Fruit fly (Drosophila melanogaster) whole organism, embryonic: Measurements from ENCODE around the gene dgt2.

ENCODE experiments used
- CG10321 ChIP-seq: fragments of 200-800 bp; sonication (Bioruptor generic); IDR thresholded peaks from 2 replicates; pipeline ENCODE4 v1.3.6; 2022; ENCODE audit warnings: missing biosample characterization, missing genetic modification characterization
- CG11560 ChIP-seq: fragments of 200-800 bp; sonication (Bioruptor generic); IDR thresholded peaks from 3 replicates; pipeline ENCODE4 v1.3.6; 2022; ENCODE audit warnings: missing biosample characterization, missing genetic modification characterization
- CG1233 ChIP-seq: fragments of 200-800 bp; sonication (Bioruptor generic); optimal IDR thresholded peaks from 4 replicates; lab custom pipeline; 2018; ENCODE audit warnings: missing biosample characterization, mild to moderate bottlenecking, missing genetic modification characterization
- CG13624 ChIP-seq: fragments of 200-800 bp; sonication (Bioruptor generic); optimal IDR thresholded peaks from 2 replicates; lab custom pipeline; 2016; ENCODE audit warnings: missing biosample characterization, missing genetic modification characterization
- CG14014 ChIP-seq: fragments of 200-800 bp; sonication (Bioruptor generic); IDR thresholded peaks from 2 replicates; pipeline ENCODE4 v1.3.6; 2022; ENCODE audit warnings: missing biosample characterization, missing genetic modification characterization
- CG15269 ChIP-seq: fragments of 200-800 bp; sonication (Bioruptor generic); optimal IDR thresholded peaks from 2 replicates; lab custom pipeline; 2018; ENCODE audit warnings: missing biosample characterization, mild to moderate bottlenecking, missing genetic modification characterization, moderate library complexity
- CG15696 ChIP-seq: fragments of 200-800 bp; sonication (Bioruptor generic); optimal IDR thresholded peaks from 2 replicates; lab custom pipeline; 2019; ENCODE audit warnings: missing biosample characterization, mild to moderate bottlenecking, missing genetic modification characterization, moderate library complexity
- CG17186 ChIP-seq: fragments of 200-800 bp; sonication (Bioruptor generic); optimal IDR thresholded peaks from 3 replicates; lab custom pipeline; 2017; ENCODE audit warnings: missing biosample characterization, missing genetic modification reagents, missing genetic modification characterization
- CG17612 ChIP-seq: fragments of 200-800 bp; sonication (Bioruptor generic); IDR thresholded peaks from 2 replicates; pipeline ENCODE4 v1.3.6; 2022; ENCODE audit warnings: missing biosample characterization, missing genetic modification characterization
- CG17802 ChIP-seq: fragments of 200-800 bp; sonication (Bioruptor generic); optimal IDR thresholded peaks from 2 replicates; lab custom pipeline; 2018; ENCODE audit warnings: missing biosample characterization, mild to moderate bottlenecking, missing genetic modification characterization, moderate library complexity
- CG1832 ChIP-seq: fragments of 200-800 bp; sonication (Bioruptor generic); optimal IDR thresholded peaks from 2 replicates; lab custom pipeline; 2017; ENCODE audit warnings: missing biosample characterization, mild to moderate bottlenecking, missing genetic modification characterization, inconsistent platforms
- CG18476 ChIP-seq: fragments of 200-800 bp; sonication (Bioruptor generic); optimal IDR thresholded peaks from 2 replicates; lab custom pipeline; 2016; ENCODE audit warnings: missing biosample characterization, mild to moderate bottlenecking, missing genetic modification characterization
- CG18764 ChIP-seq: fragments of 200-800 bp; sonication (Bioruptor generic); optimal IDR thresholded peaks from 3 replicates; lab custom pipeline; 2016; ENCODE audit warnings: missing biosample characterization, missing genetic modification characterization
- CG2202 ChIP-seq: fragments of 200-800 bp; sonication (Bioruptor generic); optimal IDR thresholded peaks from 2 replicates; lab custom pipeline; 2018; ENCODE audit warnings: missing biosample characterization, mild to moderate bottlenecking, missing genetic modification characterization
- CG3407 ChIP-seq: fragments of 200-800 bp; sonication (Bioruptor generic); optimal IDR thresholded peaks from 2 replicates; lab custom pipeline; 2018; ENCODE audit warnings: missing biosample characterization, mild to moderate bottlenecking, missing genetic modification characterization
- CG3838 ChIP-seq: fragments of 200-800 bp; sonication (Bioruptor generic); optimal IDR thresholded peaks from 3 replicates; lab custom pipeline; 2016; ENCODE audit warnings: missing biosample characterization, missing genetic modification characterization
- CG4424 ChIP-seq: fragments of 200-800 bp; sonication (Bioruptor generic); optimal IDR thresholded peaks from 3 replicates; lab custom pipeline; 2016; ENCODE audit warnings: missing biosample characterization, missing genetic modification characterization
- CG6689 ChIP-seq: fragments of 200-800 bp; sonication (Bioruptor generic); IDR thresholded peaks from 2 replicates; pipeline ENCODE4 v1.3.6; 2022; ENCODE audit warnings: missing biosample characterization, missing genetic modification characterization
- CG6791 ChIP-seq: fragments of 200-800 bp; sonication (Bioruptor generic); IDR thresholded peaks from 3 replicates; pipeline ENCODE4 v1.3.6; 2022; ENCODE audit warnings: missing biosample characterization, missing genetic modification characterization; ENCODE audit not compliant: partially characterized antibody
- CG6813 ChIP-seq: fragments of 200-800 bp; sonication (Bioruptor generic); optimal IDR thresholded peaks from 2 replicates; lab custom pipeline; 2017; ENCODE audit warnings: missing biosample characterization, missing genetic modification characterization, mild to moderate bottlenecking, moderate library complexity, missing genetic modification reagents
- CG7357 ChIP-seq: fragments of 200-800 bp; sonication (Bioruptor generic); IDR thresholded peaks from 3 replicates; pipeline ENCODE4 v1.3.6; 2022; ENCODE audit warnings: missing biosample characterization, missing genetic modification characterization
- CG7839 ChIP-seq: fragments of 200-800 bp; sonication (Bioruptor generic); optimal IDR thresholded peaks from 3 replicates; lab custom pipeline; 2018; ENCODE audit warnings: missing biosample characterization, mild to moderate bottlenecking, missing genetic modification characterization, moderate library complexity
- CG7963 ChIP-seq: fragments of 200-800 bp; sonication (Bioruptor generic); IDR thresholded peaks from 3 replicates; pipeline ENCODE4 v1.3.6; 2022; ENCODE audit warnings: missing biosample characterization, missing genetic modification characterization; ENCODE audit not compliant: partially characterized antibody
- CG9215 ChIP-seq: fragments of 200-800 bp; sonication (Bioruptor generic); IDR thresholded peaks from 2 replicates; pipeline ENCODE4 v1.3.6; 2022; ENCODE audit warnings: missing biosample characterization, missing genetic modification characterization
- CG9797 ChIP-seq: fragments of 200-800 bp; sonication (Bioruptor generic); optimal IDR thresholded peaks from 3 replicates; lab custom pipeline; 2018; ENCODE audit warnings: missing biosample characterization, mild to moderate bottlenecking, missing genetic modification characterization
- Dbx ChIP-seq: fragments of 200-800 bp; sonication (Bioruptor generic); IDR thresholded peaks from 3 replicates; pipeline ENCODE4 v1.3.6; 2022; ENCODE audit warnings: missing biosample characterization, missing genetic modification characterization
- Dref ChIP-seq: fragments of 200-800 bp; sonication (Bioruptor generic); IDR thresholded peaks from 2 replicates; pipeline ENCODE4 v1.3.6; 2022; ENCODE audit warnings: missing biosample characterization, missing genetic modification characterization
- H15 ChIP-seq: fragments of 200-800 bp; sonication (Bioruptor generic); IDR thresholded peaks from 3 replicates; pipeline ENCODE4 v1.3.6; 2022; ENCODE audit warnings: missing biosample characterization, missing genetic modification characterization
- MTF-1 ChIP-seq: fragments of 200-800 bp; sonication (Bioruptor generic); optimal IDR thresholded peaks from 2 replicates; lab custom pipeline; 2018; ENCODE audit warnings: missing biosample characterization, mild to moderate bottlenecking, missing genetic modification characterization, borderline replicate concordance
- Vsx1 ChIP-seq: fragments of 200-800 bp; sonication (Bioruptor generic); optimal IDR thresholded peaks from 2 replicates; lab custom pipeline; 2017; ENCODE audit warnings: missing biosample characterization, mild to moderate bottlenecking, missing genetic modification characterization, missing genetic modification reagents
- ash1 ChIP-seq: fragments of 200-800 bp; sonication (Bioruptor generic); optimal IDR thresholded peaks from 2 replicates; lab custom pipeline; 2018; ENCODE audit warnings: missing biosample characterization, mild to moderate bottlenecking, missing genetic modification characterization
- caup ChIP-seq: fragments of 200-800 bp; sonication (Bioruptor generic); optimal IDR thresholded peaks from 3 replicates; lab custom pipeline; 2017; ENCODE audit warnings: missing biosample characterization, mild to moderate bottlenecking, missing genetic modification characterization, moderate library complexity; ENCODE audit not compliant: severe bottlenecking
- crp ChIP-seq, 2 experiments: fragments of 200-800 bp; sonication (Bioruptor generic); optimal IDR thresholded peaks; 2 replicates in 1 of 2; 3 replicates in 1 of 2; lab custom pipeline; 2017; ENCODE audit warnings: missing biosample characterization in 2 of 2, missing genetic modification characterization in 2 of 2, mild to moderate bottlenecking in 1 of 2, moderate library complexity in 1 of 2
- dmrt99B ChIP-seq: fragments of 200-800 bp; sonication (Bioruptor generic); optimal IDR thresholded peaks from 2 replicates; lab custom pipeline; 2018; ENCODE audit warnings: missing biosample characterization, mild to moderate bottlenecking, missing genetic modification characterization, moderate library complexity
- fu2 ChIP-seq: fragments of 200-800 bp; sonication (Bioruptor generic); optimal IDR thresholded peaks from 2 replicates; lab custom pipeline; 2016; ENCODE audit warnings: missing biosample characterization, missing genetic modification characterization
- gce ChIP-seq: fragments of 200-800 bp; sonication (Bioruptor generic); IDR thresholded peaks from 3 replicates; pipeline ENCODE4 v1.3.6; 2022; ENCODE audit warnings: missing biosample characterization, missing genetic modification characterization
- gcm ChIP-seq: fragments of 200-800 bp; sonication (Bioruptor generic); optimal IDR thresholded peaks from 2 replicates; lab custom pipeline; 2019; ENCODE audit warnings: missing biosample characterization, mild to moderate bottlenecking, missing genetic modification characterization, moderate library complexity
- grn ChIP-seq: fragments of 200-800 bp; sonication (Bioruptor generic); optimal IDR thresholded peaks from 3 replicates; lab custom pipeline; 2017; ENCODE audit warnings: missing biosample characterization, missing genetic modification characterization
- gsb-n ChIP-seq: fragments of 200-800 bp; sonication (Bioruptor generic); optimal IDR thresholded peaks from 3 replicates; lab custom pipeline; 2018; ENCODE audit warnings: missing biosample characterization, mild to moderate bottlenecking, missing genetic modification characterization
- hkb ChIP-seq, 2 experiments: fragments of 200-800 bp in 1 of 2; fragments of >200 bp in 1 of 2; sonication (Bioruptor generic) in 1 of 2; IDR thresholded peaks in 1 of 2; optimal IDR thresholded peaks in 1 of 2; 2 replicates each; pipeline versions ENCODE4 v1.3.6 to Lab custom; 2017 to 2022; ENCODE audit warnings: missing biosample characterization in 1 of 2, missing genetic modification characterization in 1 of 2
- hth ChIP-seq: fragments of >200 bp; optimal IDR thresholded peaks from 2 replicates; lab custom pipeline; 2017; ENCODE audit warnings: inconsistent platforms
- inv ChIP-seq: fragments of 200-800 bp; sonication (Bioruptor generic); IDR thresholded peaks from 2 replicates; pipeline ENCODE4 v1.3.6; 2022; ENCODE audit warnings: missing biosample characterization, missing genetic modification characterization; ENCODE audit not compliant: partially characterized antibody
- lilli ChIP-seq: fragments of 200-800 bp; sonication (Bioruptor generic); optimal IDR thresholded peaks from 3 replicates; lab custom pipeline; 2016; ENCODE audit warnings: missing biosample characterization, missing genetic modification characterization
- luna ChIP-seq: fragments of 200-800 bp; sonication (Bioruptor generic); optimal IDR thresholded peaks from 2 replicates; lab custom pipeline; 2016; ENCODE audit warnings: missing biosample characterization, missing genetic modification characterization
- maf-S ChIP-seq: fragments of 200-800 bp; sonication (Bioruptor generic); optimal IDR thresholded peaks from 2 replicates; lab custom pipeline; 2016; ENCODE audit warnings: missing biosample characterization, missing genetic modification characterization
- ranshi ChIP-seq: fragments of 200-800 bp; sonication (Bioruptor generic); IDR thresholded peaks from 2 replicates; pipeline ENCODE4 v1.3.6; 2022; ENCODE audit warnings: missing biosample characterization, missing genetic modification characterization
- slp2 ChIP-seq: fragments of 200-800 bp; sonication (Bioruptor generic); optimal IDR thresholded peaks from 2 replicates; lab custom pipeline; 2016; ENCODE audit warnings: missing biosample characterization, missing genetic modification characterization
- sna ChIP-seq: fragments of 200-800 bp; sonication (Bioruptor generic); IDR thresholded peaks from 2 replicates; pipeline ENCODE4 v1.3.6; 2022; ENCODE audit warnings: missing biosample characterization, missing genetic modification characterization; ENCODE audit not compliant: partially characterized antibody
- tap ChIP-seq: fragments of 200-800 bp; optimal IDR thresholded peaks from 3 replicates; lab custom pipeline; 2019; ENCODE audit warnings: missing biosample characterization, mild to moderate bottlenecking, missing genetic modification characterization, moderate library complexity
- wdn ChIP-seq: fragments of 200-800 bp; sonication (Bioruptor generic); IDR thresholded peaks from 2 replicates; pipeline ENCODE4 v1.3.6; 2022; ENCODE audit warnings: missing biosample characterization, missing genetic modification characterization

dgt2 gene

dm6 chr2L:12010100-12010876 lies 20.6 kb downstream of the dgt2 start (continued):
- TF ChIP-seq CG4424 (no peak), CG17802 (tag; lab: Kevin White, UChicago) (peak; percentile 15), Vsx1 (peak; percentile 43), caup (peak; percentile 6), tap (tag; lab: Kevin White, UChicago) (peak; percentile 68), CG10321 (GFP tag; lab: Robert Waterston, UW) (no peak), CG13624 (GFP tag; lab: Kevin White, UChicago) (peak; percentile 41), CG6689 (no peak), gcm (no peak), CG17612 (GFP tag; lab: Robert Waterston, UW) (no peak), H15 (no peak), ranshi (GFP tag; lab: Robert Waterston, UW) (no peak), CG15269 (no peak), crp (GFP tag; optimal IDR thresholded peaks at IDR 0.05; lab: Kevin White, UChicago) (no peak), gsb-n (tag; lab: Kevin White, UChicago) (peak; percentile 63), CG18764 (no peak), gce (no peak), CG9797 (GFP tag; lab: Kevin White, UChicago) (no peak), inv (GFP tag; lab: Robert Waterston, UW) (no peak), CG7963 (no peak), CG11560 (tag; lab: Robert Waterston, UW) (no peak), hth (lab: Kevin White, UChicago) (no peak), CG1233 (GFP tag; lab: Kevin White, UChicago) (no peak), CG3838 (peak; percentile 98), luna (GFP tag; lab: Kevin White, UChicago) (no peak), lilli (GFP tag; lab: Kevin White, UChicago) (no peak), hkb (optimal IDR thresholded peaks at IDR 0.05; lab: Kevin White, UChicago) (no peak), hkb (GFP tag; IDR thresholded peaks at IDR 0.05; lab: Robert Waterston, UW) (no peak), sna (no peak), CG6791 (GFP tag; lab: Robert Waterston, UW) (no peak), Dbx (no peak), CG18476 (no peak), ash1 (GFP tag; lab: Kevin White, UChicago) (no peak), dmrt99B (tag; lab: Kevin White, UChicago) (peak; percentile 55)

- no peak for TF ChIP-seq Dref (GFP tag; lab: Robert Waterston, UW)
- no peak for TF ChIP-seq CG14014 (GFP tag; lab: Robert Waterston, UW)
- no peak for TF ChIP-seq grn
- TF ChIP-seq maf-S (GFP tag; lab: Kevin White, UChicago) = peak; percentile 63
- TF ChIP-seq CG7357 (GFP tag; lab: Robert Waterston, UW) = peak; percentile 87
- TF ChIP-seq fu2 = peak; percentile 75
- peak; percentile 73 for TF ChIP-seq slp2
- TF ChIP-seq CG9215 (GFP tag; lab: Robert Waterston, UW) = no peak
- TF ChIP-seq CG17186 = peak; percentile 32
- TF ChIP-seq MTF-1 (GFP tag; lab: Kevin White, UChicago) = peak; percentile 52
- TF ChIP-seq wdn (GFP tag; lab: Robert Waterston, UW) = no peak
- TF ChIP-seq CG7839 = peak; percentile 95
- peak; percentile 86 for TF ChIP-seq CG6813 (GFP tag; lab: Kevin White, UChicago)
- peak; percentile 66 for TF ChIP-seq CG3407 (GFP tag; lab: Kevin White, UChicago)
- TF ChIP-seq CG1832 (GFP tag; lab: Kevin White, UChicago) = peak; percentile 91
- peak; percentile 94 for TF ChIP-seq CG15696
- TF ChIP-seq CG2202 (tag; lab: Kevin White, UChicago) = peak; percentile 67
Observed at dm6 chr2L:12010877-12011666, 21.3 kb downstream of the dgt2 start.
